Worm (Caenorhabditis elegans) whole organism, L3 larva: ENCODE measurements around the gene cec-3.

Experiments
- egl-27 ChIP-seq: sonication (generic microtip); optimal IDR thresholded peaks from 4 replicates; lab custom pipeline; 2017; ENCODE audit warnings: missing biosample characterization, missing genetic modification reagents, missing genetic modification characterization
- fkh-10 ChIP-seq: sonication (generic microtip); optimal IDR thresholded peaks from 2 replicates; lab custom pipeline; 2017; ENCODE audit warnings: missing biosample characterization, missing genetic modification reagents, missing genetic modification characterization
- nhr-76 ChIP-seq: fragments of 150-350 bp; sonication (generic microtip); optimal IDR thresholded peaks from 5 replicates; lab custom pipeline; 2014; ENCODE audit warnings: missing biosample characterization, missing genetic modification characterization
- pqm-1 ChIP-seq: fragments of 150-350 bp; optimal IDR thresholded peaks from 2 replicates; lab custom pipeline; 2017; ENCODE audit warnings: missing biosample characterization, missing genetic modification characterization, inconsistent platforms
- skn-1 ChIP-seq: fragments of 150-350 bp; optimal IDR thresholded peaks from 2 replicates; lab custom pipeline; 2014; ENCODE audit warnings: missing biosample characterization, missing genetic modification characterization

ce11 chrII:7806054-7806453 lies 51.3 kb downstream of the cec-3 start:
- TF ChIP-seq fkh-10 (no peak), egl-27 (tag; lab: Kevin White, UChicago) (no peak), skn-1 (tag; lab: Kevin White, UChicago) (no peak), nhr-76 (tag; lab: Kevin White, UChicago) (no peak), pqm-1 (tag; lab: Kevin White, UChicago) (no peak)
